Worm (Caenorhabditis elegans) whole organism, L3 larva: ENCODE results near the gene wdfy-3.

Source experiments
- aly-2 ChIP-seq: fragments of 150-350 bp; optimal IDR thresholded peaks from 2 replicates; lab custom pipeline; 2014; ENCODE audit warnings: missing biosample characterization, missing genetic modification characterization
- daf-12 ChIP-seq: fragments of 150-350 bp; optimal IDR thresholded peaks from 2 replicates; lab custom pipeline; 2014; ENCODE audit warnings: missing biosample characterization, missing genetic modification reagents, missing genetic modification characterization
- egl-27 ChIP-seq: sonication (generic microtip); optimal IDR thresholded peaks from 4 replicates; lab custom pipeline; 2017; ENCODE audit warnings: missing biosample characterization, missing genetic modification reagents, missing genetic modification characterization
- elt-1 ChIP-seq: fragments of 150-350 bp; optimal IDR thresholded peaks from 2 replicates; lab custom pipeline; 2014; ENCODE audit warnings: missing biosample characterization, missing genetic modification characterization
- nhr-11 ChIP-seq: fragments of 150-350 bp; optimal IDR thresholded peaks from 2 replicates; lab custom pipeline; 2014; ENCODE audit warnings: missing biosample characterization, missing genetic modification characterization
- nhr-25 ChIP-seq: sonication (generic microtip); optimal IDR thresholded peaks from 2 replicates; lab custom pipeline; 2017; ENCODE audit warnings: missing biosample characterization, missing genetic modification characterization
- nhr-76 ChIP-seq: fragments of 150-350 bp; sonication (generic microtip); optimal IDR thresholded peaks from 5 replicates; lab custom pipeline; 2014; ENCODE audit warnings: missing biosample characterization, missing genetic modification characterization
- zag-1 ChIP-seq: fragments of 150-350 bp; optimal IDR thresholded peaks from 2 replicates; lab custom pipeline; 2014; ENCODE audit warnings: missing biosample characterization, missing genetic modification characterization

- TF ChIP-seq nhr-11 (tag; lab: Kevin White, UChicago) (no peak), aly-2 (tag; lab: Kevin White, UChicago) (no peak), nhr-76 (tag; lab: Kevin White, UChicago) (no peak), egl-27 (tag; lab: Kevin White, UChicago) (no peak), nhr-25 (tag; lab: Kevin White, UChicago) (no peak), zag-1 (tag; lab: Kevin White, UChicago) (no peak), elt-1 (tag; lab: Kevin White, UChicago) (no peak), daf-12 (tag; lab: Kevin White, UChicago) (no peak)
Observed at ce11 chrIV:12650597-12650996, 2.6 kb upstream of the wdfy-3 start.
